Worm (Caenorhabditis elegans) whole organism, mixed stage, embryonic: ENCODE measurements around the gene T05A8.1.

Experiments used
- M03D4.4 ChIP-seq: sonication (generic microtip); optimal IDR thresholded peaks from 2 replicates; lab custom pipeline; 2017; ENCODE audit warnings: mild to moderate bottlenecking, missing genetic modification characterization, missing compliant biosample characterization
- bed-3 ChIP-seq: fragments of 200-800 bp; sonication (Bioruptor generic); optimal IDR thresholded peaks from 3 replicates; lab custom pipeline; 2018; ENCODE audit warnings: mild to moderate bottlenecking, missing genetic modification characterization, moderate library complexity, missing compliant biosample characterization
- blmp-1 ChIP-seq: fragments of 150-350 bp; optimal IDR thresholded peaks from 2 replicates; lab custom pipeline; 2014; ENCODE audit warnings: missing biosample characterization, missing genetic modification characterization
- ceh-39 ChIP-seq: fragments of 150-350 bp; optimal IDR thresholded peaks from 2 replicates; lab custom pipeline; 2014; ENCODE audit warnings: missing biosample characterization, missing genetic modification characterization
- ceh-43 ChIP-seq: fragments of 200-800 bp; sonication (Bioruptor generic); optimal IDR thresholded peaks from 2 replicates; lab custom pipeline; 2018; ENCODE audit warnings: mild to moderate bottlenecking, missing genetic modification characterization, moderate library complexity, missing compliant biosample characterization
- ces-1 ChIP-seq: fragments of 150-350 bp; optimal IDR thresholded peaks from 2 replicates; lab custom pipeline; 2014; ENCODE audit warnings: missing biosample characterization, missing genetic modification reagents, missing genetic modification characterization
- cnd-1 ChIP-seq: fragments of 200-800 bp; sonication (Bioruptor generic); optimal IDR thresholded peaks from 2 replicates; lab custom pipeline; 2018; ENCODE audit warnings: mild to moderate bottlenecking, missing genetic modification characterization, missing compliant biosample characterization
- drap-1 ChIP-seq: fragments of 200-800 bp; sonication (Bioruptor generic); optimal IDR thresholded peaks from 3 replicates; lab custom pipeline; 2018; ENCODE audit warnings: mild to moderate bottlenecking, missing genetic modification characterization, missing compliant biosample characterization
- elt-1 ChIP-seq: sonication (generic microtip); optimal IDR thresholded peaks from 2 replicates; lab custom pipeline; 2017; ENCODE audit warnings: missing genetic modification characterization, mild to moderate bottlenecking, missing compliant biosample characterization, antibody characterized with exemption, moderate library complexity, borderline replicate concordance; ENCODE audit not compliant: insufficient read depth
- elt-3 ChIP-seq: fragments of 150-350 bp; optimal IDR thresholded peaks from 2 replicates; lab custom pipeline; 2014; ENCODE audit warnings: missing biosample characterization, missing genetic modification characterization
- ham-2 ChIP-seq: fragments of 200-800 bp; sonication (Bioruptor generic); optimal IDR thresholded peaks from 2 replicates; lab custom pipeline; 2018; ENCODE audit warnings: mild to moderate bottlenecking, missing genetic modification characterization, missing compliant biosample characterization
- hlh-1 ChIP-seq: fragments of 150-350 bp; optimal IDR thresholded peaks from 2 replicates; lab custom pipeline; 2014; ENCODE audit warnings: missing biosample characterization, missing genetic modification reagents, missing genetic modification characterization
- lin-13 ChIP-seq: fragments of 150-350 bp; optimal IDR thresholded peaks from 2 replicates; lab custom pipeline; 2014; ENCODE audit warnings: missing biosample characterization, missing genetic modification characterization
- lin-32 ChIP-seq: fragments of 200-800 bp; sonication (Bioruptor generic); optimal IDR thresholded peaks from 2 replicates; lab custom pipeline; 2018; ENCODE audit warnings: mild to moderate bottlenecking, missing genetic modification characterization, missing compliant biosample characterization
- lsy-2 ChIP-seq: fragments of 150-350 bp; optimal IDR thresholded peaks from 2 replicates; lab custom pipeline; 2014; ENCODE audit warnings: missing biosample characterization, missing genetic modification characterization
- mab-5 ChIP-seq: fragments of 150-350 bp; optimal IDR thresholded peaks from 2 replicates; lab custom pipeline; 2014; ENCODE audit warnings: missing biosample characterization, missing genetic modification characterization
- mep-1 ChIP-seq: fragments of 150-350 bp; optimal IDR thresholded peaks from 2 replicates; lab custom pipeline; 2017; ENCODE audit warnings: missing biosample characterization, missing genetic modification reagents, missing genetic modification characterization, inconsistent platforms
- mls-2 ChIP-seq: sonication (generic microtip); optimal IDR thresholded peaks from 2 replicates; lab custom pipeline; 2016; ENCODE audit warnings: mild to moderate bottlenecking, missing genetic modification characterization, moderate library complexity, missing compliant biosample characterization
- nhr-12 ChIP-seq: fragments of 150-350 bp; optimal IDR thresholded peaks from 2 replicates; lab custom pipeline; 2014; ENCODE audit warnings: missing biosample characterization, missing genetic modification characterization
- nhr-237 ChIP-seq: fragments of 150-350 bp; optimal IDR thresholded peaks from 2 replicates; lab custom pipeline; 2014; ENCODE audit warnings: missing biosample characterization, missing genetic modification characterization
- nhr-28 ChIP-seq: fragments of 150-350 bp; optimal IDR thresholded peaks from 2 replicates; lab custom pipeline; 2014; ENCODE audit warnings: missing biosample characterization, missing genetic modification characterization
- pha-4 ChIP-seq: fragments of 150-350 bp; optimal IDR thresholded peaks from 2 replicates; lab custom pipeline; 2018; ENCODE audit warnings: missing biosample characterization, missing genetic modification reagents, missing genetic modification characterization
- sem-2 ChIP-seq: fragments of 200-800 bp; sonication (Bioruptor generic); optimal IDR thresholded peaks from 2 replicates; lab custom pipeline; 2018; ENCODE audit warnings: mild to moderate bottlenecking, missing genetic modification characterization, missing compliant biosample characterization
- snpc-4 ChIP-seq: fragments of 150-350 bp; optimal IDR thresholded peaks from 2 replicates; lab custom pipeline; 2014; ENCODE audit warnings: missing biosample characterization, missing genetic modification characterization
- sptf-1 ChIP-seq: sonication (generic microtip); optimal IDR thresholded peaks from 2 replicates; lab custom pipeline; 2017; ENCODE audit warnings: mild to moderate bottlenecking, missing genetic modification characterization, moderate library complexity, missing compliant biosample characterization
- tbx-8 ChIP-seq: fragments of 200-800 bp; sonication (Bioruptor generic); optimal IDR thresholded peaks from 2 replicates; lab custom pipeline; 2018; ENCODE audit warnings: mild to moderate bottlenecking, missing genetic modification characterization, moderate library complexity, missing compliant biosample characterization
- unc-120 ChIP-seq: sonication (generic microtip); optimal IDR thresholded peaks from 2 replicates; lab custom pipeline; 2017; ENCODE audit warnings: missing genetic modification characterization, missing compliant biosample characterization; ENCODE audit not compliant: poor library complexity, severe bottlenecking
- unc-39 ChIP-seq: fragments of 150-350 bp; optimal IDR thresholded peaks from 2 replicates; lab custom pipeline; 2014; ENCODE audit warnings: missing biosample characterization, missing genetic modification characterization
- unc-62 ChIP-seq: fragments of 150-350 bp; optimal IDR thresholded peaks from 2 replicates; lab custom pipeline; 2014; ENCODE audit warnings: missing biosample characterization, missing genetic modification reagents, missing genetic modification characterization
- zip-8 ChIP-seq: fragments of 150-350 bp; optimal IDR thresholded peaks from 2 replicates; lab custom pipeline; 2014; ENCODE audit warnings: missing biosample characterization, missing genetic modification characterization
- ztf-11 ChIP-seq: fragments of 150-350 bp; optimal IDR thresholded peaks from 2 replicates; lab custom pipeline; 2014; ENCODE audit warnings: missing biosample characterization, missing genetic modification characterization

T05A8.1 gene

ce11 chrII:2747956-2748621, 38.2 kb upstream of the T05A8.1 start:
- TF ChIP-seq unc-120 (no peak), M03D4.4 (tag; lab: Kevin White, UChicago) (no peak), lsy-2 (tag; lab: Kevin White, UChicago) (no peak), ces-1 (GFP tag; lab: Kevin White, UChicago) (peak; percentile 80), ceh-39 (tag; lab: Kevin White, UChicago) (no peak), elt-1 (tag; lab: Kevin White, UChicago) (no peak), mep-1 (peak; percentile 48), blmp-1 (no peak), cnd-1 (tag; lab: Kevin White, UChicago) (no peak), unc-62 (GFP tag; lab: Kevin White, UChicago) (peak; percentile 73), tbx-8 (no peak), sptf-1 (no peak)

ce11 chrII:2742251-2742650, 32.4 kb upstream of the T05A8.1 start, which contains the start of gene T05A8.7:
Gene T05A8.7 (minus strand): TSS chrII:2742351.
- TF ChIP-seq mep-1 (no peak), sem-2 (GFP tag; lab: Kevin White, UChicago) (no peak), lsy-2 (tag; lab: Kevin White, UChicago) (no peak), drap-1 (GFP tag; lab: Kevin White, UChicago) (no peak), zip-8 (tag; lab: Kevin White, UChicago) (no peak), pha-4 (tag; lab: Kevin White, UChicago) (no peak)

- TF ChIP-seq cnd-1 (tag; lab: Kevin White, UChicago): no peak
- no peak for TF ChIP-seq unc-120
- TF ChIP-seq ceh-39 (tag; lab: Kevin White, UChicago): no peak
- TF ChIP-seq lin-13: no peak
- TF ChIP-seq blmp-1: no peak
- no peak for TF ChIP-seq nhr-12 (tag; lab: Kevin White, UChicago)
- TF ChIP-seq zip-8 (tag; lab: Kevin White, UChicago): no peak
- no peak for TF ChIP-seq bed-3 (GFP tag; lab: Kevin White, UChicago)
- TF ChIP-seq unc-62 (GFP tag; lab: Kevin White, UChicago): no peak
- TF ChIP-seq nhr-237 (tag; lab: Kevin White, UChicago): no peak
- TF ChIP-seq ces-1 (GFP tag; lab: Kevin White, UChicago): no peak
- TF ChIP-seq pha-4 (tag; lab: Kevin White, UChicago): no peak
- TF ChIP-seq ztf-11 (tag; lab: Kevin White, UChicago): no peak
- no peak for TF ChIP-seq hlh-1 (tag; lab: Kevin White, UChicago)
- no peak for TF ChIP-seq mep-1
- TF ChIP-seq sptf-1: no peak
- TF ChIP-seq lin-32: no peak
These were observed 31.6 kb upstream of the T05A8.1 start for ce11 chrII:2741405-2741804.

- TF ChIP-seq cnd-1 (tag; lab: Kevin White, UChicago) (no peak), hlh-1 (tag; lab: Kevin White, UChicago) (no peak), nhr-237 (tag; lab: Kevin White, UChicago) (no peak), tbx-8 (no peak), ceh-43 (no peak), mab-5 (no peak), sem-2 (GFP tag; lab: Kevin White, UChicago) (no peak), M03D4.4 (tag; lab: Kevin White, UChicago) (no peak), elt-3 (tag; lab: Kevin White, UChicago) (no peak)
These were observed 29.8 kb upstream of the T05A8.1 start, which contains the start of gene T05A8.6 for ce11 chrII:2739619-2740018. Gene T05A8.6 (minus strand): TSS chrII:2739719.

- TF ChIP-seq lsy-2 (tag; lab: Kevin White, UChicago): no peak
- no peak for TF ChIP-seq hlh-1 (tag; lab: Kevin White, UChicago)
- no peak for TF ChIP-seq mab-5
- no peak for TF ChIP-seq nhr-28
- no peak for TF ChIP-seq ham-2 (GFP tag; lab: Kevin White, UChicago)
- TF ChIP-seq ces-1 (GFP tag; lab: Kevin White, UChicago): no peak
- TF ChIP-seq blmp-1: no peak
- no peak for TF ChIP-seq snpc-4 (tag; lab: Kevin White, UChicago)
- no peak for TF ChIP-seq sem-2 (GFP tag; lab: Kevin White, UChicago)
- no peak for TF ChIP-seq mls-2 (tag; lab: Kevin White, UChicago)
- TF ChIP-seq lin-13: no peak
- TF ChIP-seq cnd-1 (tag; lab: Kevin White, UChicago): no peak
- TF ChIP-seq lin-32: no peak
- no peak for TF ChIP-seq unc-39 (tag; lab: Kevin White, UChicago)
These were observed 27.1 kb upstream of the T05A8.1 start for ce11 chrII:2736938-2737337.
